Worm (Caenorhabditis elegans): ENCODE results near the gene Y9C12A.1.

ce11 chrX:637588-637987, 45.0 kb downstream of the Y9C12A.1 start:
- TF ChIP-seq unc-39 (tag; optimal IDR thresholded peaks at IDR 0.05) (no peak), nhr-12 (tag; optimal IDR thresholded peaks at IDR 0.05) (no peak), snpc-4 (tag; optimal IDR thresholded peaks at IDR 0.05) (no peak), mep-1 (tag; optimal IDR thresholded peaks at IDR 0.05) (no peak), elt-1 (tag; optimal IDR thresholded peaks at IDR 0.05; ENCODE audit: borderline replicate concordance, insufficient read depth) (no peak), ces-1 (GFP tag; optimal IDR thresholded peaks at IDR 0.05) (no peak)
